Worm (Caenorhabditis elegans) whole organism, late embryonic: Measurements from ENCODE around the gene Y41D4A.3.
A peak's percentile ranks its signal among the peaks of the same experiment; 100 is the strongest.

ENCODE experiments used
- C08G9.2 ChIP-seq: sonication (generic microtip); optimal IDR thresholded peaks from 2 replicates; lab custom pipeline; 2016; ENCODE audit warnings: mild to moderate bottlenecking, missing genetic modification characterization, moderate library complexity, missing compliant biosample characterization
- F13H6.1 ChIP-seq: sonication (generic microtip); optimal IDR thresholded peaks from 2 replicates; lab custom pipeline; 2016; ENCODE audit warnings: missing genetic modification characterization, missing compliant biosample characterization
- T23F11.4 ChIP-seq: fragments of 200-800 bp; sonication (Bioruptor generic); optimal IDR thresholded peaks from 2 replicates; lab custom pipeline; 2018; ENCODE audit warnings: mild to moderate bottlenecking, missing genetic modification characterization, missing compliant biosample characterization
- Y22D7AL.16 ChIP-seq: sonication (generic microtip); optimal IDR thresholded peaks from 2 replicates; lab custom pipeline; 2016; ENCODE audit warnings: missing genetic modification characterization, missing compliant biosample characterization
- ceh-19 ChIP-seq: fragments of 200-800 bp; sonication (Bioruptor generic); optimal IDR thresholded peaks from 2 replicates; lab custom pipeline; 2018; ENCODE audit warnings: mild to moderate bottlenecking, missing genetic modification characterization, missing compliant biosample characterization
- ceh-30 ChIP-seq: fragments of 150-350 bp; optimal IDR thresholded peaks from 2 replicates; lab custom pipeline; 2014; ENCODE audit warnings: missing biosample characterization, missing genetic modification characterization
- ceh-31 ChIP-seq: sonication (generic microtip); optimal IDR thresholded peaks from 2 replicates; lab custom pipeline; 2016; ENCODE audit warnings: missing genetic modification characterization, missing compliant biosample characterization
- ceh-34 ChIP-seq: sonication (generic microtip); optimal IDR thresholded peaks from 2 replicates; lab custom pipeline; 2016; ENCODE audit warnings: mild to moderate bottlenecking, missing genetic modification characterization, missing compliant biosample characterization
- ceh-45 ChIP-seq: fragments of 200-800 bp; sonication (Bioruptor generic); IDR thresholded peaks from 2 replicates; pipeline ENCODE4 v1.3.6; 2022; ENCODE audit warnings: missing genetic modification reagents, missing genetic modification characterization, missing compliant biosample characterization
- ceh-48 ChIP-seq: sonication (generic microtip); optimal IDR thresholded peaks from 2 replicates; lab custom pipeline; 2016; ENCODE audit warnings: missing genetic modification characterization, inconsistent platforms, missing compliant biosample characterization
- ceh-9 ChIP-seq: sonication (generic microtip); optimal IDR thresholded peaks from 2 replicates; lab custom pipeline; 2016; ENCODE audit warnings: mild to moderate bottlenecking, missing genetic modification characterization, inconsistent platforms, missing compliant biosample characterization
- dmd-4 ChIP-seq: sonication (generic microtip); optimal IDR thresholded peaks from 2 replicates; lab custom pipeline; 2016; ENCODE audit warnings: borderline replicate concordance, missing genetic modification characterization, missing compliant biosample characterization
- elt-4 ChIP-seq: sonication (generic microtip); optimal IDR thresholded peaks from 2 replicates; lab custom pipeline; 2016; ENCODE audit warnings: missing genetic modification characterization, missing compliant biosample characterization
- fkh-6 ChIP-seq: sonication (generic microtip); optimal IDR thresholded peaks from 2 replicates; lab custom pipeline; 2016; ENCODE audit warnings: missing genetic modification characterization, missing compliant biosample characterization
- hlh-30 ChIP-seq: sonication (generic microtip); optimal IDR thresholded peaks from 2 replicates; lab custom pipeline; 2017; ENCODE audit warnings: antibody characterized with exemption, missing genetic modification characterization, missing compliant biosample characterization; ENCODE audit not compliant: insufficient read depth
- hlh-6 ChIP-seq: sonication (generic microtip); optimal IDR thresholded peaks from 2 replicates; lab custom pipeline; 2016; ENCODE audit warnings: missing genotype, missing genetic modification characterization, missing compliant biosample characterization
- hlh-8 ChIP-seq: sonication (generic microtip); optimal IDR thresholded peaks from 2 replicates; lab custom pipeline; 2016; ENCODE audit warnings: missing genotype, missing genetic modification characterization, missing compliant biosample characterization
- lim-6 ChIP-seq: sonication (generic microtip); optimal IDR thresholded peaks from 2 replicates; lab custom pipeline; 2016; ENCODE audit warnings: missing genetic modification characterization, missing compliant biosample characterization
- lin-11 ChIP-seq: fragments of 200-800 bp; sonication (Bioruptor generic); optimal IDR thresholded peaks from 2 replicates; lab custom pipeline; 2018; ENCODE audit warnings: mild to moderate bottlenecking, missing genetic modification characterization, missing compliant biosample characterization
- madf-2 ChIP-seq: sonication (generic microtip); optimal IDR thresholded peaks from 2 replicates; lab custom pipeline; 2017; ENCODE audit warnings: missing genetic modification characterization, missing compliant biosample characterization
- mec-3 ChIP-seq: sonication (generic microtip); optimal IDR thresholded peaks from 2 replicates; lab custom pipeline; 2016; ENCODE audit warnings: borderline replicate concordance, missing genetic modification characterization, missing compliant biosample characterization
- nhr-11 ChIP-seq: fragments of 150-350 bp; optimal IDR thresholded peaks from 2 replicates; lab custom pipeline; 2014; ENCODE audit warnings: missing biosample characterization, missing genetic modification characterization
- npax-4 ChIP-seq: sonication (generic microtip); optimal IDR thresholded peaks from 2 replicates; lab custom pipeline; 2016; ENCODE audit warnings: missing genetic modification characterization, missing compliant biosample characterization
- odd-2 ChIP-seq: sonication (generic microtip); optimal IDR thresholded peaks from 2 replicates; lab custom pipeline; 2017; ENCODE audit warnings: antibody characterized with exemption, mild to moderate bottlenecking, missing genetic modification characterization, missing compliant biosample characterization
- pat-9 ChIP-seq: fragments of 200-800 bp; sonication (Bioruptor generic); optimal IDR thresholded peaks from 2 replicates; lab custom pipeline; 2018; ENCODE audit warnings: mild to moderate bottlenecking, missing genetic modification characterization, moderate library complexity, missing compliant biosample characterization
- pax-1 ChIP-seq: fragments of 150-350 bp; optimal IDR thresholded peaks from 2 replicates; lab custom pipeline; 2014; ENCODE audit warnings: missing biosample characterization, missing genetic modification characterization
- pros-1 ChIP-seq: fragments of 150-350 bp; optimal IDR thresholded peaks from 2 replicates; lab custom pipeline; 2014; ENCODE audit warnings: missing biosample characterization, missing genetic modification reagents, missing genetic modification characterization
- rnt-1 ChIP-seq: sonication (generic microtip); optimal IDR thresholded peaks from 2 replicates; lab custom pipeline; 2016; ENCODE audit warnings: missing genetic modification characterization, missing compliant biosample characterization
- sdc-2 ChIP-seq: sonication (generic microtip); optimal IDR thresholded peaks from 2 replicates; lab custom pipeline; 2016; ENCODE audit warnings: missing genotype, missing genetic modification characterization, missing compliant biosample characterization
- sox-4 ChIP-seq: sonication (generic microtip); optimal IDR thresholded peaks from 2 replicates; lab custom pipeline; 2017; ENCODE audit warnings: mild to moderate bottlenecking, missing genetic modification characterization, inconsistent platforms, missing compliant biosample characterization
- syd-9 ChIP-seq: sonication (generic microtip); optimal IDR thresholded peaks from 2 replicates; lab custom pipeline; 2016; ENCODE audit warnings: mild to moderate bottlenecking, missing genetic modification characterization, moderate library complexity, missing compliant biosample characterization
- unc-3 ChIP-seq, 2 experiments: fragments of 200-800 bp in 1 of 2; sonication (Bioruptor generic) in 1 of 2; sonication (generic microtip) in 1 of 2; conservative IDR thresholded peaks in 1 of 2; optimal IDR thresholded peaks in 1 of 2; 2 replicates each; pipeline versions ENCODE4 v1.3.6 to Lab custom; 2016 to 2022; ENCODE audit warnings: missing compliant biosample characterization in 2 of 2, missing genetic modification characterization in 2 of 2, missing genetic modification reagents in 1 of 2
- unc-42 ChIP-seq: sonication (generic microtip); optimal IDR thresholded peaks from 2 replicates; lab custom pipeline; 2016; ENCODE audit warnings: missing genotype, missing genetic modification characterization, missing compliant biosample characterization
- unc-55 ChIP-seq: sonication (generic microtip); optimal IDR thresholded peaks from 2 replicates; lab custom pipeline; 2017; ENCODE audit warnings: missing biosample characterization, missing genetic modification reagents, missing genetic modification characterization
- unc-86 ChIP-seq: sonication (generic microtip); optimal IDR thresholded peaks from 2 replicates; lab custom pipeline; 2016; ENCODE audit warnings: missing genetic modification characterization, missing compliant biosample characterization

Gene Y41D4A.3

DNA sequence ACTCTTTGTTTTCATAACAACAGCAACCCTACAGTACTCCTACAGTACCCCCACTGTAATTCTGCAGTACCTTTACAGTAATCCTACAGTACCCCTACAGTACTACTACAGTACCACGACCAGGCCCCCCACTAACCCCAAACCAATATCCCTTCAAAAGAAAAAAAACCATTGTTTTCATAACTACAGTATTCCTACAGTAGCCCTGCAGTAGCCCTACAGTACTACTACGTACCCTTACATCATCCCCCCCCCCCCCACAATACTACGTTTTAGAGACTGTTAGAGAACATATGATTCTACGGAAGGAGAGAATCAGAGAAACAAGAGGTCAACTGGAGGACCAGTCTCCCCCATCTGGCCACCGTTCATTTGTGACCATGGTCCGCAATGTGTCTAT lies at the start of gene Y41D4A.3:
Gene Y41D4A.3, plus strand, starts transcription at position 301 of the 400 bp plus-strand sequence.
- TF ChIP-seq Y22D7AL.16 (tag; lab: Kevin White, UChicago) (no peak), syd-9 (tag; lab: Kevin White, UChicago) (no peak), unc-55 (no peak), mec-3 (tag; lab: Kevin White, UChicago) (no peak), ceh-30 (tag; lab: Kevin White, UChicago) (no peak), fkh-6 (tag; lab: Kevin White, UChicago) (no peak), ceh-45 (no peak), rnt-1 (no peak), npax-4 (no peak), unc-42 (tag; lab: Kevin White, UChicago) (no peak), nhr-11 (tag; lab: Kevin White, UChicago) (no peak), pat-9 (tag; lab: Kevin White, UChicago) (no peak), T23F11.4 (no peak), unc-86 (tag; lab: Kevin White, UChicago) (no peak), lim-6 (tag; lab: Kevin White, UChicago) (no peak), dmd-4 (no peak), odd-2 (no peak), ceh-9 (tag; lab: Kevin White, UChicago) (no peak), ceh-19 (GFP tag; lab: Kevin White, UChicago) (no peak), C08G9.2 (tag; lab: Kevin White, UChicago) (no peak)

DNA sequence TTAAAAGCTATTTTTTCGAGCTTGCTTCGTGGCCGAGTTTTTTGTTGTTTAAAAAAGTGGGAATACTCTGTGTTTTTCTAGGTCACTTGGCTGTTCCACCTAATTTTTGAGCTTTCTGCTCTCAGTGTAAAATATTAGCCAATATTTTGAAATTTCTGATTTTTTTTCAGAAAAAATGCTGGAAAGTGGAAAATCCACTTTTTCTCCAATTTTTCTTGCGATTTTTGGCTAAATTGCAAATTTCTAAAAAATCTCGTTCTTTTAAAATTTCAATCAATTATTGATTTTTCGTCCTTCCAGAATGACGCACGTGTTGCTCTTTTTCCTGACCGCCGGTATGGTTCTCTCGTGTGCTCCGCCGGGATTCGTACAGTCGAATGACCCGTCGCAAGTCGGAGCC lies 46.6 kb upstream of the Y41D4A.3 start, which contains the start of gene K08D12.4:
Gene K08D12.4, plus strand, starts transcription at position 301 of the 400 bp plus-strand sequence.
- TF ChIP-seq pax-1 (tag; lab: Kevin White, UChicago) (no peak), hlh-8 (tag; lab: Kevin White, UChicago) (no peak), F13H6.1 (tag; lab: Kevin White, UChicago) (no peak), ceh-48 (tag; lab: Kevin White, UChicago) (no peak), pros-1 (tag; lab: Kevin White, UChicago) (no peak), ceh-30 (tag; lab: Kevin White, UChicago) (no peak), unc-3 (GFP tag; conservative IDR thresholded peaks at IDR 0.05; lab: Robert Waterston, UW) (no peak), unc-3 (tag; optimal IDR thresholded peaks at IDR 0.05; lab: Kevin White, UChicago) (no peak), sox-4 (tag; lab: Kevin White, UChicago) (no peak), lin-11 (no peak), dmd-4 (no peak), ceh-34 (tag; lab: Kevin White, UChicago) (no peak), sdc-2 (tag; lab: Kevin White, UChicago) (no peak)

DNA sequence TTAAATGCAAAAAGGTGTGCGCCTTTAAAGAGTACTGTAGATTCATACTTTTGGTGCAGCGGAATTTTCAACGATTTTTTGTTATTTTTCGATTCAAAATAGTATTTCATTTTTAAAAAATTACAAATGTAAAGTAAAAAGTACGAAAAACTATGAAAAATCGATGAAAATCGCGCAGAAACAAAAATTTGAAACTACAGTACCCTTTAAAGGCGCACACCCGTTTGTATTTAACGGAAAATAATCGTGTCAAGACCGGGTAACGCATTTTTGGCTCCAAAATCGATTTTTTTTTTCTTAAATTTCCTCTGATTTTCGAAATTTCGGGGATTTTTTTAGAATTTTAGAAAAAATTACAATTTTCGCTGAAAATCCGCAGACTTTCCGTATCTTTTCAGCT lies 45.6 kb upstream of the Y41D4A.3 start:
- TF ChIP-seq ceh-34 (tag; lab: Kevin White, UChicago) (no peak), elt-4 (tag; lab: Kevin White, UChicago) (no peak)
- TF ChIP-seq, all 69 proteins: peak for 0

DNA sequence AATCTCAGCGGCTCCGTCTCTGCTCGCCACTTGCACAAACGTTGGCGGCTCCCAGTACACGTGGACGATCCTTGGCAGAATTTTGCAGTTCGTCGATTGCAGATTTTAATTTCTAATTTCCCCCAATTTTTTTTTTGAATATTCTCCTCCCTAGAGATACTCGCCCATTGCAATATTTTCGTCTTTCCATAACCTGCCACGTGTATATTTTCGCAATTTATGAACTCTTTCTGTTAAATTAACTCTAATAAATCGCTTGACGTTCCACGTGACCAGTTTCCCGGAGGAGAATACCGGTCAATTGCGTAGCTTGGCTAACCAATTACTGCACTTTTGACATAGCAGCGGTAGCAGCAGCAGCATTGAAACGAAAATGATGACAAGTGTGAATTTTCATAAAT lies 45.2 kb upstream of the Y41D4A.3 start:
- TF ChIP-seq ceh-31 (tag; lab: Kevin White, UChicago): peak; percentile 19
- TF ChIP-seq hlh-30 (tag; lab: Kevin White, UChicago): no peak
- TF ChIP-seq, all 69 proteins: peak for 1

DNA sequence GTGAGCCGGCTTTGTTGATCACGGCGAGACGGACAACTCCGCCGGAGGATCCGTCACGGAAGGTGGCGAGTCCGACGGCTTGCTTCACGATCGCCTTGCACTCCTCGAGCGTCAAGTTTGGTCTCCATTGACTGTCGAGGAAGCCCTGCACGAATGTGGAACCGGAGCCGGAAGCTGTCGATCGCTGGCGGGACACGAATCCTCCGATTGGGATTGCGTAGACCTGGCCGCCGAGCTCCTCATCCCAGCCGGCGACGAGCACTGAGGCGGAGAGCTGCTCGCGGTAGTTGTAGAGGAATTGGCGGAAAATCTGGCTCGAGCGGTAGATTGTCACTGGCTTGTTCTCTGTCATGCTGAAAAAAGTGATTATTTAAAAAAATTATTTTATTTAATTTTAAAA lies 44.6 kb upstream of the Y41D4A.3 start:
- TF ChIP-seq syd-9 (tag; lab: Kevin White, UChicago) (no peak), hlh-6 (no peak), madf-2 (tag; lab: Kevin White, UChicago) (no peak)
